Worm (Caenorhabditis elegans) whole organism, L4/young adult: ENCODE measurements around the gene fkb-6.

Source experiments
- W03F9.2 ChIP-seq: fragments of 150-350 bp; optimal IDR thresholded peaks from 2 replicates; lab custom pipeline; 2014; ENCODE audit warnings: missing biosample characterization, missing genetic modification characterization
- dao-5 ChIP-seq: sonication (generic microtip); optimal IDR thresholded peaks from 2 replicates; lab custom pipeline; 2016; ENCODE audit warnings: missing genotype, missing genetic modification characterization, moderate library complexity, missing compliant biosample characterization
- him-1 ChIP-seq: sonication (generic microtip); optimal IDR thresholded peaks from 2 replicates; lab custom pipeline; 2016; ENCODE audit warnings: missing genotype, missing genetic modification reagents, missing genetic modification characterization, missing compliant biosample characterization

fkb-6 gene

DNA sequence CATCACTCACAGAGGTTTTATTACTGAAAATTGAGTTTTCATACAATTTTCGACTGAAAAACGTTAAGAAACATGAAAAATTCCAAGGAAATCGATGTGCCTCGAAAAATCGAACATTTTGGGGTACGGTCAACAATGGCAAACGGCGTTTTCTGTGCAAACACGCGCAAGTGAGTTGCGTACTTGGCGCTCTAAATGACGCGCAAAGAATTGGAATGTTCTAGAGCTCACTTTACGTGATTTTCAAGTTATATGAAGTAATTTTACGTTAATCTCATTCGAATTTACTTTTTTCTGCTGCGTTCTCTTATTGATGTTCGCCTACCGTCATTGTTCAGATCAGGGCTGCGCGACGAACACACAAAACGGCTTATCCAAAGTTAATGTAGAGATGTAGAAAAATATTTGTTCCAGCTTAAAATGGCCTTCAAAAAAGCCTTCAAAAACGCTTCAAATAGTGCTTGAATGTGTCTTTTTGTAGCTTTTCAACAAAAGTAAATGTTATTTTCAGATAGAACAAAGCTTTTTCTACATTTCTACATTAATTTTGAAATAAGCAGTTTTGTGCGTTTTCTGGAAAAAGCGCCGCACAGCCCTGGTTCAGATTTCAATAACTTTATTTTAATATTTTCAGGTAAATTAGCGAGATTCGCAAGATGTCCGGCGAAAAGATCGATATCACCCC is at the start of gene fkb-6, which contains the start of gene F31D4.2:
Gene fkb-6 (plus strand): TSS at position 635 of the 685 bp plus-strand sequence.
Gene F31D4.2 (minus strand): TSS at position 23 of the 685 bp plus-strand sequence.
- TF ChIP-seq dao-5 (tag; lab: Kevin White, UChicago) (no peak), him-1 (tag; lab: Kevin White, UChicago) (peak; percentile 2), W03F9.2 (tag; lab: Kevin White, UChicago) (peak; percentile 76)

DNA sequence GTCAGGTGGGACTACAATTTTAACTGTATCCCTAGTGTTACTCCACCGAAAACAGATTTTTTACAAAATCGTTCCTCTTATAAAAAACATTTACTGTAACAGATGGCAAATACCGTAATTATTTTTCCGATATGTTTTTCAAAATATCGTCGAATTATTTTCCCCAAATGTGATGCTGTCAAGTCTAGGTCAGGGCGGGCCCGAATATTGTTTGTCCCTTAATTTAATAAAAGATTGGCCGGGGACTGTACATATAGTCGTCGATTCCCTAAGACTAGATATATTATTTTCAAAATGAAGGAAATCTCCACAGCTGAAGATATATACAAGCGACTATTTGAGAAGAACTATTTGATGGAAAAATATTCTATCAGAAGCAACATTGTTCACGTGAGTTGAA is 48.0 kb upstream of the fkb-6 start, which contains the start of gene sdf-9:
Gene sdf-9 (plus strand): TSS at position 301 of the 400 bp plus-strand sequence.
- TF ChIP-seq him-1 (tag; lab: Kevin White, UChicago) (no peak), W03F9.2 (tag; lab: Kevin White, UChicago) (no peak), dao-5 (tag; lab: Kevin White, UChicago) (no peak)

DNA sequence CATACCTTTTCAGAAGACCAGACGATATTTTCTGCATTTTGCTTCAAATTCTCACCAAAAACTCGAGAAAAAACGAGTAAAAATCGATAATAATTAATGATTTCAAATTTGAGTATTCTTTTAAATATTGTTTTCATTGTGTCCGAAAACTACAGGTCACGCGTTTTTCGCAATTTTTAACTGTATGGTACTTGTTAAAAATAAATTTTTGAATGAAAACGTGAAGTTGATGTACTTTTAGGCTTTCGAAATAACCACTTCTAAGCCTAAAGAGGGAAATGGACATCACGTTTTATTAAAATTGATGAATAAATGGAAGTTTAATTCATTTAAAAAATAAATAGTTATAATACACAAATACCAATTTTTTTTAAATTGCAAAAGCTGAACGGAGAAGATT is 43.1 kb upstream of the fkb-6 start, which contains the start of gene Y44A6D.5:
Gene Y44A6D.5 (minus strand): TSS at position 101 of the 400 bp plus-strand sequence.
- TF ChIP-seq dao-5 (tag; lab: Kevin White, UChicago): no peak
- TF ChIP-seq W03F9.2 (tag; lab: Kevin White, UChicago): no peak
- no peak for TF ChIP-seq him-1 (tag; lab: Kevin White, UChicago)

ce11 chrV:20807038-20807437 is 38.9 kb upstream of the fkb-6 start, which contains the start of gene Y44A6D.6:
Gene Y44A6D.6 (plus strand): TSS chrV:20807338.
- TF ChIP-seq W03F9.2 (tag; lab: Kevin White, UChicago) (no peak), dao-5 (tag; lab: Kevin White, UChicago) (no peak), him-1 (tag; lab: Kevin White, UChicago) (no peak)

- TF ChIP-seq W03F9.2 (tag; lab: Kevin White, UChicago): no peak
- TF ChIP-seq dao-5 (tag; lab: Kevin White, UChicago): no peak
These were observed 32.3 kb upstream of the fkb-6 start for ce11 chrV:20813646-20814045.

DNA sequence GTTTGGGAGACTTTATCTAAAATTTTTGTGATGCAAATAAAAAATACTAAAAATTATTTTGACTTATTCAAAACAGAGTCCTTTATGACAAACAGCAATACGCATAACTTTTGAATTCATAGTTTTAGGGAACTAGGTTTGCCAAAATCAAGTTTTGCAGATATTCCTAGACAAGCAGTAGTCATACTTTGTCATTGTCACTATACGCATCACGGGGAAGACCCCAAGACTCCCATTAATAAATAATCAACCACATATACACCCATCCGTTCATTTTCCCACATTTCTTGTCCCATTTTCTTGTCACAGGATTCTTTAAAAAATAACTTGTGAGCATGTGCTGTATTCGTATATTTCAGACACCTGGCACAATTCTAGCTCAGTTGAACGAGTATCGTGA is 31.5 kb upstream of the fkb-6 start, which contains the start of gene Y44A6D.7:
Gene Y44A6D.7 (plus strand): TSS at position 301 of the 400 bp plus-strand sequence.
- TF ChIP-seq W03F9.2 (tag; lab: Kevin White, UChicago) (no peak), him-1 (tag; lab: Kevin White, UChicago) (no peak), dao-5 (tag; lab: Kevin White, UChicago) (no peak)

- no peak for TF ChIP-seq him-1 (tag; lab: Kevin White, UChicago)
- no peak for TF ChIP-seq W03F9.2 (tag; lab: Kevin White, UChicago)
- no peak for TF ChIP-seq dao-5 (tag; lab: Kevin White, UChicago)
These were observed 30.1 kb upstream of the fkb-6 start, which contains the start of gene sshk-1 for ce11 chrV:20815842-20816241. Gene sshk-1 (plus strand): TSS chrV:20816142.

DNA sequence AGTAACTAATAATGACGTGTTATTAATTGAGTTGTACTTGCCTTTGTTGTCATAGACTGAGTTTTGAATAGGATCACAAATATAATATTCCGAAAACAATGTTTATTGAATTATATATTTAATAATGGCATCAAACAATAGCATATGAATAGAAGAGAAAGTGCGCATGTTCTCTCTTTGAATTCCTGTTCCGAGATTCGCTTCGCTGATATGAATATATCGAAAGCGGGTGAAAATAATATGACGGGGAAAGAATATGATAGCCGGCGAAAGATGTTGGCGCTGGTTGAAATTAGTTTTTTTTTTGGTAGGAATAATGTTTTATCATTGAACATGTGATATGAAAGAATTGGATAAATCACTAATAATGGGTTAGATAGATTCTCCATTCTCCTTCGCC is 25.9 kb upstream of the fkb-6 start, which contains the start of gene T03D8.6:
Gene T03D8.6 (minus strand): TSS at position 298 of the 400 bp plus-strand sequence.
- TF ChIP-seq him-1 (tag; lab: Kevin White, UChicago) (no peak), W03F9.2 (tag; lab: Kevin White, UChicago) (no peak), dao-5 (tag; lab: Kevin White, UChicago) (no peak)

DNA sequence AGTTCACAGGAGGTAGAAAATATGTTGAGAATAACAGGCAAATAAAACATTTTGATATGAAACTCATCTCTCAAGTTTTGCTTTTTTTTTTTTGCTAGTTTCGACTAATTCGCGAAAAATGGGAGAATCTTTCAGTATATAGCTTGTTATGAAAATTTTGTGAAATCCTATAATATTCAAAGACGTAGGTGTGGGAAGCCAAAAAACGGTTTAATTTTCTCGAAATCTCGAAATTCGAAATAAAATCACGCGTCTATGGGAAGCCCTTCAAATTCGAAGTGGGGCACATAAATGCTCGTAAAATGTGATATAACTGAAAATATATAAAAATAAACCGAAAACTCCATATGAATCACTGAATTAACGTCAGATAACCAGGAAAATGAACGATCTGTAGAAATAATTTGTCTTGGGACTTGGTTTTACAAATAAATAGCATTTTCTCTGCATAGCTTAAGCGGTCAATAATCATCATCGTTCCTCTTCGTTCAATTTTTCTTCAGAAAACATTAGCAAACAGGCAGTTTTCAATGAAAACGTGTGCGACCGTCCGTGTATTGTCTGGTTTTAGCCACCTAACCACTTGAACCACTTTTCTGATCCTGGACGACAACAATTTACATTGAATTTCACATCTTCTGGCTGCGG is 20.9 kb upstream of the fkb-6 start, which contains the start of the genes gcy-22 and grl-14:
Gene gcy-22 (minus strand): TSS at position 101 of the 648 bp plus-strand sequence.
Gene grl-14 (plus strand): TSS at position 598 of the 648 bp plus-strand sequence.
- TF ChIP-seq him-1 (tag; lab: Kevin White, UChicago) (no peak), dao-5 (tag; lab: Kevin White, UChicago) (no peak), W03F9.2 (tag; lab: Kevin White, UChicago) (no peak)

DNA sequence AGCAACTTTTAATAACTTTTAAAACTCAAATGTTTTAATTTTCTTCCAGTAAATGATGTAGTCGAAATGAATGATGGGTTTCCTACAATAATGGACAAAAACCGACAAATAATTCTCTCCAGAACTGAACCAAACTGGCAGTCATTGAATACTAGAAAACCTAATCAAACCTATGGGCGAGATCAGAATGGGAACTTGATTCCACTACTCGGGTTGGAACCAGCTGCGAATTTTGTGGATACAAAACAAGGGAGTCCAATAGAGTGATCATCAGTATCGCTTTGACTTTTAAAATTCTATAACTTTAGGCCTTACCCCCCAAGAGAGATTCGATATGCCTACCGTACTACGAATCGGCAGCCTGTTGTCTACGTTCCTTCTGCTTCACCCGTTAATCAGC is 19.3 kb upstream of the fkb-6 start:
- no peak for TF ChIP-seq dao-5 (tag; lab: Kevin White, UChicago)
- TF ChIP-seq him-1 (tag; lab: Kevin White, UChicago): no peak
- no peak for TF ChIP-seq W03F9.2 (tag; lab: Kevin White, UChicago)

- TF ChIP-seq him-1 (tag; lab: Kevin White, UChicago): peak; percentile 40
- TF ChIP-seq W03F9.2 (tag; lab: Kevin White, UChicago): no peak
These were observed 17.1 kb upstream of the fkb-6 start, which contains the start of gene sbt-1 for ce11 chrV:20828820-20829219. Gene sbt-1 (minus strand): TSS chrV:20828881.

- TF ChIP-seq dao-5 (tag; lab: Kevin White, UChicago) (no peak), him-1 (tag; lab: Kevin White, UChicago) (no peak), W03F9.2 (tag; lab: Kevin White, UChicago) (no peak)
These were observed 16.4 kb upstream of the fkb-6 start, which contains the start of gene num-1 for ce11 chrV:20829511-20829910. Gene num-1 (plus strand): TSS chrV:20829811.

DNA sequence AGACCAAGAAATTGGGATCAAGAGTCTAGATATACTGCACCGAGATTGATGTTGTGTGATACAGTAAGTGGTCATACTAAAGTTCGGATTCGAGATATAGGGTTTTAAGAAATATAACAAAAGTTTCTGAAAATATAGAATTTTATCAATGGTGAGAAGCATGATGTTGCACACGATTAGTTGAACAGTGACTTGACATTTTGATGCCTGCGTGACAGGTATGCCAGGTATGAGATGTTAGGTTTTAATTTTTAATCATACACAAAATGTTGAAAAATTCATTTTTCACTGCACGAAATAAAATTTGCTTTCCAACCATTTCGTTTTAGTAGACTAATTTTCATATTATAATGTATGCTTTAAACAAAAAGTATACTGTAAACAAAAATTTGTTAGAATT is 15.5 kb upstream of the fkb-6 start:
- TF ChIP-seq dao-5 (tag; lab: Kevin White, UChicago) (no peak), W03F9.2 (tag; lab: Kevin White, UChicago) (no peak), him-1 (tag; lab: Kevin White, UChicago) (no peak)
